Fruit fly (Drosophila melanogaster) whole organism, adult: ENCODE measurements around the gene CG32795.

Experiments
- CG11617 ChIP-seq: fragments of 200-800 bp; sonication (Bioruptor generic); optimal IDR thresholded peaks from 2 replicates; lab custom pipeline; 2017; ENCODE audit warnings: mild to moderate bottlenecking, missing biosample characterization, missing genetic modification reagents, missing genetic modification characterization
- CG5204 ChIP-seq: fragments of 200-800 bp; sonication (Bioruptor generic); optimal IDR thresholded peaks from 2 replicates; lab custom pipeline; 2016; ENCODE audit warnings: missing biosample characterization, missing genetic modification characterization
- Clk ChIP-seq: fragments of 200-800 bp; sonication (Bioruptor generic); optimal IDR thresholded peaks from 2 replicates; lab custom pipeline; 2017; ENCODE audit warnings: missing biosample characterization, missing genetic modification characterization
- Crg-1 ChIP-seq: fragments of 200-800 bp; sonication (Bioruptor generic); optimal IDR thresholded peaks from 2 replicates; lab custom pipeline; 2016; ENCODE audit warnings: missing biosample characterization, missing genetic modification characterization
- Hr96 ChIP-seq: fragments of 200-800 bp; sonication (Bioruptor generic); optimal IDR thresholded peaks from 2 replicates; lab custom pipeline; 2016; ENCODE audit warnings: missing biosample characterization, missing genetic modification characterization
- Mnt ChIP-seq: fragments of 200-800 bp; sonication (Bioruptor generic); optimal IDR thresholded peaks from 2 replicates; lab custom pipeline; 2016; ENCODE audit warnings: missing biosample characterization, mild to moderate bottlenecking, missing genetic modification characterization
- bab1 ChIP-seq: fragments of 200-800 bp; sonication (Bioruptor generic); optimal IDR thresholded peaks from 3 replicates; lab custom pipeline; 2019; ENCODE audit warnings: missing biosample characterization, mild to moderate bottlenecking, missing genetic modification characterization, moderate library complexity
- cnc ChIP-seq, 2 experiments: fragments of >200 bp; optimal IDR thresholded peaks; 2 replicates each; lab custom pipeline; 2017
- kay ChIP-seq: fragments of 200-800 bp; sonication (Bioruptor generic); peaks from one replicate; lab custom pipeline; 2016; ENCODE audit warnings: missing biosample characterization, missing genetic modification characterization, borderline replicate concordance
- ovo ChIP-seq: fragments of 200-800 bp; sonication (Bioruptor generic); optimal IDR thresholded peaks from 2 replicates; lab custom pipeline; 2016; ENCODE audit warnings: missing biosample characterization, missing genetic modification characterization
- tj ChIP-seq: fragments of 200-800 bp; sonication (Bioruptor generic); optimal IDR thresholded peaks from 3 replicates; lab custom pipeline; 2017; ENCODE audit warnings: missing biosample characterization, mild to moderate bottlenecking, missing genetic modification characterization, moderate library complexity

- TF ChIP-seq CG11617 (no peak), ovo (GFP tag; lab: Kevin White, UChicago) (no peak), kay (GFP tag; lab: Kevin White, UChicago) (no peak), Mnt (no peak), cnc (optimal IDR thresholded peaks at IDR 0.05; lab: Kevin White, UChicago) (no peak), CG5204 (no peak), tj (GFP tag; lab: Kevin White, UChicago) (no peak), Hr96 (no peak), Crg-1 (GFP tag; lab: Kevin White, UChicago) (no peak), Clk (GFP tag; lab: Kevin White, UChicago) (no peak), bab1 (GFP tag; lab: Kevin White, UChicago) (no peak)
Observed at dm6 chrX:2814423-2814822, 24.1 kb upstream of the CG32795 start.
